Worm (Caenorhabditis elegans): ENCODE data around the gene str-263.
"Not testable (repeated sequence)": the region's sequence is repeated elsewhere in the genome, so short reads cannot be mapped to it uniquely, and the experiment has no call there.

- TF ChIP-seq T26A8.4 (GFP tag; IDR thresholded peaks at IDR 0.05), result peak; percentile 85
- TF ChIP-seq set-16 (GFP tag; IDR thresholded peaks at IDR 0.05); nhr-76 (tag; optimal IDR thresholded peaks at IDR 0.05); R02D3.7 (tag; optimal IDR thresholded peaks at IDR 0.05); ces-1 (GFP tag; optimal IDR thresholded peaks at IDR 0.05); zip-11 (GFP tag; IDR thresholded peaks at IDR 0.05): not testable (repeated sequence)
- TF ChIP-seq nhr-77 (tag; optimal IDR thresholded peaks at IDR 0.05), result peak; percentile 43
- TF ChIP-seq lsy-2 (tag; optimal IDR thresholded peaks at IDR 0.05), result peak; percentile 85 to 95
- TF ChIP-seq tra-1 (GFP tag; IDR thresholded peaks at IDR 0.05), result peak; percentile 50; the same call in 1 of the 2 replicates
- peak; percentile 47 for TF ChIP-seq nhr-48 (tag; optimal IDR thresholded peaks at IDR 0.05)
- TF ChIP-seq F37D6.2 (tag; optimal IDR thresholded peaks at IDR 0.05), result peak; percentile 96
- TF ChIP-seq lin-38 (GFP tag; IDR thresholded peaks at IDR 0.05), result peak; percentile 92
- TF ChIP-seq hif-1 (tag; optimal IDR thresholded peaks at IDR 0.05), result peak in 1 of 2 experiments; percentile 17
Measured at ce11 chrV:15590183-15590667, 22.8 kb upstream of the str-263 start, which contains the start of gene F28F8.7.

Data from whole organism, L4 larva.